Worm (Caenorhabditis elegans) whole organism, late embryonic: ENCODE measurements around the gene R01H2.8.

Source experiments
- ceh-34 ChIP-seq: sonication (generic microtip); optimal IDR thresholded peaks from 2 replicates; lab custom pipeline; 2016; ENCODE audit warnings: mild to moderate bottlenecking, missing genetic modification characterization, missing compliant biosample characterization
- pqm-1 ChIP-seq: sonication (generic microtip); optimal IDR thresholded peaks from 2 replicates; lab custom pipeline; 2016; ENCODE audit warnings: missing genetic modification characterization, missing compliant biosample characterization
- unc-86 ChIP-seq: sonication (generic microtip); optimal IDR thresholded peaks from 2 replicates; lab custom pipeline; 2016; ENCODE audit warnings: missing genetic modification characterization, missing compliant biosample characterization

ce11 chrIII:7090545-7090944, 21.7 kb downstream of the R01H2.8 start, which contains the start of gene ZK418.10:
- no peak for TF ChIP-seq pqm-1 (tag; lab: Kevin White, UChicago)
- no peak for TF ChIP-seq ceh-34 (tag; lab: Kevin White, UChicago)
- TF ChIP-seq unc-86 (tag; lab: Kevin White, UChicago) = no peak
